Worm (Caenorhabditis elegans) whole organism, L3 larva: Measurements from ENCODE around the gene srn-1.
A peak's percentile ranks its signal among the peaks of the same experiment; 100 is the strongest.

Experiments used
- R02D3.7 ChIP-seq: fragments of 150-350 bp; optimal IDR thresholded peaks from 2 replicates; lab custom pipeline; 2014; ENCODE audit warnings: missing biosample characterization, missing genetic modification characterization
- ZK546.5 ChIP-seq: sonication (generic microtip); optimal IDR thresholded peaks from 2 replicates; lab custom pipeline; 2017; ENCODE audit warnings: missing biosample characterization, missing genetic modification characterization
- aly-2 ChIP-seq: fragments of 150-350 bp; optimal IDR thresholded peaks from 2 replicates; lab custom pipeline; 2014; ENCODE audit warnings: missing biosample characterization, missing genetic modification characterization
- ama-1 ChIP-seq: fragments of 150-350 bp; optimal IDR thresholded peaks from 2 replicates; lab custom pipeline; 2018
- ceh-16 ChIP-seq: sonication (generic microtip); optimal IDR thresholded peaks from 2 replicates; lab custom pipeline; 2017; ENCODE audit warnings: missing biosample characterization, missing genetic modification characterization
- ceh-28 ChIP-seq: fragments of 150-350 bp; optimal IDR thresholded peaks from 2 replicates; lab custom pipeline; 2014; ENCODE audit warnings: missing biosample characterization, missing genetic modification reagents, missing genetic modification characterization
- ceh-82 ChIP-seq: fragments of 150-350 bp; optimal IDR thresholded peaks from 2 replicates; lab custom pipeline; 2014; ENCODE audit warnings: missing biosample characterization, missing genetic modification characterization
- ceh-9 ChIP-seq: sonication (generic microtip); optimal IDR thresholded peaks from 2 replicates; lab custom pipeline; 2018; ENCODE audit warnings: missing biosample characterization, missing genetic modification characterization
- daf-12 ChIP-seq: fragments of 150-350 bp; optimal IDR thresholded peaks from 2 replicates; lab custom pipeline; 2014; ENCODE audit warnings: missing biosample characterization, missing genetic modification reagents, missing genetic modification characterization
- egl-27 ChIP-seq: sonication (generic microtip); optimal IDR thresholded peaks from 4 replicates; lab custom pipeline; 2017; ENCODE audit warnings: missing biosample characterization, missing genetic modification reagents, missing genetic modification characterization
- egl-5 ChIP-seq: fragments of 150-350 bp; optimal IDR thresholded peaks from 2 replicates; lab custom pipeline; 2017; ENCODE audit warnings: missing biosample characterization, missing genetic modification reagents, missing genetic modification characterization, inconsistent platforms
- elt-1 ChIP-seq: fragments of 150-350 bp; optimal IDR thresholded peaks from 2 replicates; lab custom pipeline; 2014; ENCODE audit warnings: missing biosample characterization, missing genetic modification characterization
- elt-2 ChIP-seq: sonication (generic microtip); optimal IDR thresholded peaks from 2 replicates; lab custom pipeline; 2016; ENCODE audit warnings: missing genetic modification reagents, mild to moderate bottlenecking, missing genetic modification characterization, missing compliant biosample characterization
- elt-3 ChIP-seq, 3 experiments: fragments of 150-350 bp in 1 of 3; sonication (generic microtip) in 2 of 3; optimal IDR thresholded peaks; 2 replicates in 2 of 3; 4 replicates in 1 of 3; lab custom pipeline; 2014 to 2017; ENCODE audit warnings: missing biosample characterization in 3 of 3, missing genetic modification characterization in 3 of 3
- eor-1 ChIP-seq, 2 experiments: fragments of 150-350 bp; optimal IDR thresholded peaks; 2 replicates each; lab custom pipeline; 2014 to 2018; ENCODE audit warnings: missing biosample characterization in 2 of 2, missing genetic modification characterization in 2 of 2
- fkh-10 ChIP-seq: sonication (generic microtip); optimal IDR thresholded peaks from 2 replicates; lab custom pipeline; 2017; ENCODE audit warnings: missing biosample characterization, missing genetic modification reagents, missing genetic modification characterization
- fkh-2 ChIP-seq: fragments of 150-350 bp; optimal IDR thresholded peaks from 2 replicates; lab custom pipeline; 2014; ENCODE audit warnings: missing biosample characterization, missing genetic modification reagents, missing genetic modification characterization
- fos-1 ChIP-seq: fragments of 150-350 bp; optimal IDR thresholded peaks from 2 replicates; lab custom pipeline; 2014; ENCODE audit warnings: missing biosample characterization, missing genetic modification characterization
- hmg-11 ChIP-seq: sonication (generic microtip); optimal IDR thresholded peaks from 2 replicates; lab custom pipeline; 2016; ENCODE audit warnings: missing genetic modification characterization, missing compliant biosample characterization
- jun-1 ChIP-seq: fragments of 150-350 bp; optimal IDR thresholded peaks from 2 replicates; lab custom pipeline; 2014; ENCODE audit warnings: missing biosample characterization, missing genetic modification reagents, missing genetic modification characterization
- lin-15B ChIP-seq: fragments of 150-350 bp; optimal IDR thresholded peaks from 2 replicates; lab custom pipeline; 2014; ENCODE audit warnings: missing biosample characterization, missing genetic modification characterization
- lin-39 ChIP-seq: fragments of 150-350 bp; optimal IDR thresholded peaks from 2 replicates; lab custom pipeline; 2018; ENCODE audit warnings: missing biosample characterization, missing genetic modification reagents, missing genetic modification characterization
- lsy-12 ChIP-seq: sonication (generic microtip); optimal IDR thresholded peaks from 2 replicates; lab custom pipeline; 2016; ENCODE audit warnings: mild to moderate bottlenecking, missing genetic modification characterization, missing compliant biosample characterization
- mdl-1 ChIP-seq: fragments of 150-350 bp; optimal IDR thresholded peaks from 2 replicates; lab custom pipeline; 2014; ENCODE audit warnings: missing biosample characterization, missing genetic modification characterization
- mml-1 ChIP-seq: fragments of 150-350 bp; sonication (generic microtip); optimal IDR thresholded peaks from 3 replicates; lab custom pipeline; 2014; ENCODE audit warnings: missing biosample characterization, missing genetic modification characterization
- nfya-1 ChIP-seq: sonication (generic microtip); optimal IDR thresholded peaks from 2 replicates; lab custom pipeline; 2017; ENCODE audit warnings: missing genetic modification characterization, mild to moderate bottlenecking, missing compliant biosample characterization, antibody characterized with exemption, moderate library complexity; ENCODE audit not compliant: insufficient read depth
- nhr-11 ChIP-seq: fragments of 150-350 bp; optimal IDR thresholded peaks from 2 replicates; lab custom pipeline; 2014; ENCODE audit warnings: missing biosample characterization, missing genetic modification characterization
- nhr-12 ChIP-seq: fragments of 150-350 bp; optimal IDR thresholded peaks from 2 replicates; lab custom pipeline; 2014; ENCODE audit warnings: missing biosample characterization, missing genetic modification characterization
- nhr-23 ChIP-seq: fragments of 150-350 bp; optimal IDR thresholded peaks from 2 replicates; lab custom pipeline; 2014; ENCODE audit warnings: missing biosample characterization, missing genetic modification reagents, missing genetic modification characterization
- nhr-237 ChIP-seq: fragments of 150-350 bp; optimal IDR thresholded peaks from 2 replicates; lab custom pipeline; 2014; ENCODE audit warnings: missing biosample characterization, missing genetic modification characterization
- nhr-25 ChIP-seq: sonication (generic microtip); optimal IDR thresholded peaks from 2 replicates; lab custom pipeline; 2017; ENCODE audit warnings: missing biosample characterization, missing genetic modification characterization
- nhr-28 ChIP-seq: fragments of 150-350 bp; optimal IDR thresholded peaks from 2 replicates; lab custom pipeline; 2014; ENCODE audit warnings: missing biosample characterization, missing genetic modification characterization
- nhr-43 ChIP-seq: sonication (generic microtip); optimal IDR thresholded peaks from 2 replicates; lab custom pipeline; 2016; ENCODE audit warnings: mild to moderate bottlenecking, missing genetic modification characterization, missing compliant biosample characterization; ENCODE audit not compliant: poor library complexity, severe bottlenecking
- nhr-67 ChIP-seq: fragments of 150-350 bp; optimal IDR thresholded peaks from 2 replicates; lab custom pipeline; 2014; ENCODE audit warnings: missing biosample characterization, missing genetic modification characterization
- nhr-76 ChIP-seq: fragments of 150-350 bp; sonication (generic microtip); optimal IDR thresholded peaks from 5 replicates; lab custom pipeline; 2014; ENCODE audit warnings: missing biosample characterization, missing genetic modification characterization
- nhr-77 ChIP-seq: fragments of 150-350 bp; optimal IDR thresholded peaks from 2 replicates; lab custom pipeline; 2014; ENCODE audit warnings: missing biosample characterization, missing genetic modification characterization
- pha-4 ChIP-seq: fragments of 150-350 bp; optimal IDR thresholded peaks from 2 replicates; lab custom pipeline; 2014; ENCODE audit warnings: missing biosample characterization, missing genetic modification reagents, missing genetic modification characterization
- pqm-1 ChIP-seq: fragments of 150-350 bp; optimal IDR thresholded peaks from 2 replicates; lab custom pipeline; 2017; ENCODE audit warnings: missing biosample characterization, missing genetic modification characterization, inconsistent platforms
- sea-2 ChIP-seq: fragments of 150-350 bp; sonication (generic microtip); optimal IDR thresholded peaks from 4 replicates; lab custom pipeline; 2014; ENCODE audit warnings: missing biosample characterization, missing genetic modification reagents, missing genetic modification characterization
- skn-1 ChIP-seq: fragments of 150-350 bp; optimal IDR thresholded peaks from 2 replicates; lab custom pipeline; 2014; ENCODE audit warnings: missing biosample characterization, missing genetic modification characterization
- snpc-4 ChIP-seq: fragments of 150-350 bp; optimal IDR thresholded peaks from 2 replicates; lab custom pipeline; 2014; ENCODE audit warnings: missing biosample characterization, missing genetic modification characterization
- tbx-2 ChIP-seq: sonication (generic microtip); optimal IDR thresholded peaks from 2 replicates; lab custom pipeline; 2016; ENCODE audit warnings: mild to moderate bottlenecking, missing genetic modification characterization, missing compliant biosample characterization
- unc-39 ChIP-seq: sonication (generic microtip); optimal IDR thresholded peaks from 4 replicates; lab custom pipeline; 2017; ENCODE audit warnings: missing biosample characterization, missing genetic modification characterization
- unc-62 ChIP-seq: fragments of 150-350 bp; sonication (generic microtip); optimal IDR thresholded peaks from 4 replicates; lab custom pipeline; 2014; ENCODE audit warnings: missing biosample characterization, missing genetic modification reagents, missing genetic modification characterization
- zag-1 ChIP-seq: fragments of 150-350 bp; optimal IDR thresholded peaks from 2 replicates; lab custom pipeline; 2014; ENCODE audit warnings: missing biosample characterization, missing genetic modification characterization
- ztf-11 ChIP-seq: fragments of 150-350 bp; optimal IDR thresholded peaks from 2 replicates; lab custom pipeline; 2014; ENCODE audit warnings: missing biosample characterization, missing genetic modification characterization
- ztf-4 ChIP-seq: fragments of 150-350 bp; optimal IDR thresholded peaks from 2 replicates; lab custom pipeline; 2014; ENCODE audit warnings: missing biosample characterization, missing genetic modification characterization

Gene srn-1

DNA sequence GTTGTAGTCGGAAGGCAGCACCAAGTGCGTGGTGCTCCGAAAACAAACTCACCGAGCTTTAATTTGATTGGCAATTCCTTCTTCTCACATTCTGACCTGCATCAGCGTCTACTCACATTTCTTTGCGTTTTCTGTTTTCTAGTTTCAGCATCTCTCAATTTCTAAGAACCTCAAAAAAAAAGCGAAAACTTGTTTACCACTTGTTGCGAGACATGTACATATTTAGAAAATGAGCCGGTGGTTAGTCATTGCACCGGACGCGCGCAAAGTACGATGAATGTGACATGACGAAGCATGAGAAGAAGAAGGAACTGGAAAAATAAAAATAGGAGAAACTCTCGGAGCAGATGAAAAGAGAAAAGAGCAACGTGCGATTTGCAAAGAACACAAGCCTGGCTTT, 41.6 kb downstream of the srn-1 start:
- TF ChIP-seq ceh-82 (no peak), daf-12 (no peak), ceh-9 (tag; lab: Kevin White, UChicago) (no peak), pha-4 (tag; lab: Kevin White, UChicago) (peak; percentile 10), lin-39 (tag; lab: Kevin White, UChicago) (no peak), nhr-43 (tag; lab: Kevin White, UChicago) (no peak), ceh-28 (tag; lab: Kevin White, UChicago) (no peak), tbx-2 (no peak), fos-1 (tag; lab: Kevin White, UChicago) (no peak), nhr-77 (tag; lab: Kevin White, UChicago) (no peak), R02D3.7 (no peak), mdl-1 (tag; lab: Kevin White, UChicago) (no peak), nhr-11 (tag; lab: Kevin White, UChicago) (peak; percentile 85), nhr-76 (tag; lab: Kevin White, UChicago) (no peak), elt-2 (tag; lab: Kevin White, UChicago) (no peak), nhr-25 (tag; lab: Kevin White, UChicago) (no peak), egl-5 (tag; lab: Kevin White, UChicago) (peak; percentile 4), ama-1 (lab: Kevin White, UChicago) (no peak), mml-1 (tag; lab: Kevin White, UChicago) (no peak), pqm-1 (tag; lab: Kevin White, UChicago) (peak; percentile 29), nhr-12 (tag; lab: Kevin White, UChicago) (no peak), ceh-16 (no peak), nfya-1 (peak; percentile 30), lin-15B (tag; lab: Kevin White, UChicago) (no peak), aly-2 (tag; lab: Kevin White, UChicago) (no peak), ztf-11 (no peak), ZK546.5 (tag; lab: Kevin White, UChicago) (no peak), snpc-4 (no peak), eor-1 (tag; optimal IDR thresholded peaks at IDR 0.05; lab: Kevin White, UChicago) (no peak), skn-1 (tag; lab: Kevin White, UChicago) (no peak), sea-2 (GFP tag; lab: Kevin White, UChicago) (no peak), elt-1 (no peak), nhr-28 (no peak), fkh-2 (tag; lab: Kevin White, UChicago) (no peak), hmg-11 (tag; lab: Kevin White, UChicago) (peak; percentile 48), fkh-10 (no peak), ztf-4 (tag; lab: Kevin White, UChicago) (no peak), nhr-23 (tag; lab: Kevin White, UChicago) (no peak), nhr-237 (tag; lab: Kevin White, UChicago) (no peak), egl-27 (no peak), jun-1 (tag; lab: Kevin White, UChicago) (no peak), unc-62 (GFP tag; lab: Kevin White, UChicago) (no peak), zag-1 (no peak), nhr-67 (tag; lab: Kevin White, UChicago) (no peak), lsy-12 (tag; lab: Kevin White, UChicago) (no peak), unc-39 (no peak), elt-3 (tag; optimal IDR thresholded peaks at IDR 0.05; lab: Kevin White, UChicago) (no peak)

DNA sequence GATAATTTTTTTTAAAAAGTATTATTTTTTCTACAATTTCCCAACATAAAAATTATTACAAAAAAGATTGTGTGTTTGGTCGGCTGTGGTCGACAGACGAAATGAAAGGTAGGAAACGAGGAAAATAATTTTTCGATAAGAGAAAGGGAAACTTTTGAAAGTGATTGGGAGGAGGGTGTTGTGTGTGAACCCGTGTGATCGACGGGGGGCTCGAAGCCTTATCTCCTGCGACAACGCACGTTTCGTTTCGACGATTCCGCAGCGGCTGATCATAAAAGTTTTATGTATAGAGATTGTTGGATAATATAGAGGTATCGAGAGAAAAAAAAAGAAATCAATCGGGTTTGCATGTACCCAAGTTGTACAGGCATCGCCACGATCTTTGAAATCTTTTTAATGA, 43.0 kb downstream of the srn-1 start:
- peak; percentile 75 for TF ChIP-seq pqm-1 (tag; lab: Kevin White, UChicago)
- no peak for TF ChIP-seq zag-1
- TF ChIP-seq jun-1 (tag; lab: Kevin White, UChicago), result peak; percentile 50
- TF ChIP-seq ama-1 (lab: Kevin White, UChicago), result no peak
- TF ChIP-seq nfya-1, result peak; percentile 25
- no peak for TF ChIP-seq ztf-11
- peak; percentile 70 for TF ChIP-seq nhr-43 (tag; lab: Kevin White, UChicago)
- TF ChIP-seq fos-1 (tag; lab: Kevin White, UChicago), result no peak
- no peak for TF ChIP-seq pha-4 (tag; lab: Kevin White, UChicago)
- TF ChIP-seq elt-3 (tag; optimal IDR thresholded peaks at IDR 0.05; lab: Kevin White, UChicago), result peak in 1 of 3 experiments; percentile 47
- TF ChIP-seq elt-2 (tag; lab: Kevin White, UChicago), result peak; percentile 91
